Worm (Caenorhabditis elegans): Measurements from ENCODE around the gene R05D8.11.

- TF ChIP-seq elt-2 (tag; optimal IDR thresholded peaks at IDR 0.05) (no peak), pqm-1 (tag; optimal IDR thresholded peaks at IDR 0.05) (no peak), ama-1 (optimal IDR thresholded peaks at IDR 0.05) (no peak), ahr-1 (tag; optimal IDR thresholded peaks at IDR 0.05) (no peak), ceh-48 (tag; optimal IDR thresholded peaks at IDR 0.05) (no peak), pha-4 (tag; optimal IDR thresholded peaks at IDR 0.05) (no peak), fax-1 (tag; optimal IDR thresholded peaks at IDR 0.05) (no peak), hlh-8 (tag; optimal IDR thresholded peaks at IDR 0.05) (no peak), fkh-6 (tag; optimal IDR thresholded peaks at IDR 0.05) (no peak), ttx-3 (tag; optimal IDR thresholded peaks at IDR 0.05) (no peak)
Measured at ce11 chrV:2739607-2740006, 41.1 kb downstream of the R05D8.11 start.

Data from whole organism, late embryonic.